Fruit fly (Drosophila melanogaster) whole organism, embryonic: Measurements from ENCODE around the gene fzy.

ENCODE experiments used
- Ada2b ChIP-seq: fragments of 200-800 bp; sonication (Bioruptor generic); IDR thresholded peaks from 2 replicates; pipeline ENCODE4 v1.3.6; 2022; ENCODE audit warnings: missing biosample characterization, missing genetic modification characterization
- Atf-2 ChIP-seq: fragments of 200-800 bp; sonication (Bioruptor generic); optimal IDR thresholded peaks from 2 replicates; lab custom pipeline; 2016; ENCODE audit warnings: missing biosample characterization, missing genetic modification characterization
- B-H2 ChIP-seq: fragments of 200-800 bp; sonication (Bioruptor generic); optimal IDR thresholded peaks from 2 replicates; lab custom pipeline; 2018; ENCODE audit warnings: missing biosample characterization, mild to moderate bottlenecking, missing genetic modification characterization
- CG1024 ChIP-seq: fragments of 200-800 bp; sonication (Bioruptor generic); IDR thresholded peaks from 2 replicates; pipeline ENCODE4 v1.3.6; 2022; ENCODE audit warnings: missing biosample characterization, missing genetic modification characterization
- CG10321 ChIP-seq: fragments of 200-800 bp; sonication (Bioruptor generic); IDR thresholded peaks from 2 replicates; pipeline ENCODE4 v1.3.6; 2022; ENCODE audit warnings: missing biosample characterization, missing genetic modification characterization
- CG10431 ChIP-seq: fragments of 200-800 bp; sonication (Bioruptor generic); optimal IDR thresholded peaks from 3 replicates; lab custom pipeline; 2018; ENCODE audit warnings: missing biosample characterization, mild to moderate bottlenecking, missing genetic modification characterization
- CG10462 ChIP-seq: fragments of 200-800 bp; sonication (Bioruptor generic); optimal IDR thresholded peaks from 2 replicates; lab custom pipeline; 2016; ENCODE audit warnings: missing biosample characterization, missing genetic modification characterization
- CG12299 ChIP-seq: fragments of 200-800 bp; sonication (Bioruptor generic); optimal IDR thresholded peaks from 2 replicates; lab custom pipeline; 2018; ENCODE audit warnings: missing biosample characterization, mild to moderate bottlenecking, missing genetic modification characterization
- CG12391 ChIP-seq: fragments of 200-800 bp; sonication (Bioruptor generic); optimal IDR thresholded peaks from 3 replicates; lab custom pipeline; 2018; ENCODE audit warnings: missing biosample characterization, mild to moderate bottlenecking, missing genetic modification characterization, moderate library complexity
- CG13624 ChIP-seq: fragments of 200-800 bp; sonication (Bioruptor generic); optimal IDR thresholded peaks from 2 replicates; lab custom pipeline; 2016; ENCODE audit warnings: missing biosample characterization, missing genetic modification characterization
- CG13775 ChIP-seq: fragments of 200-800 bp; sonication (Bioruptor generic); optimal IDR thresholded peaks from 3 replicates; lab custom pipeline; 2017; ENCODE audit warnings: missing biosample characterization, mild to moderate bottlenecking, missing genetic modification characterization
- CG15696 ChIP-seq: fragments of 200-800 bp; sonication (Bioruptor generic); optimal IDR thresholded peaks from 2 replicates; lab custom pipeline; 2019; ENCODE audit warnings: missing biosample characterization, mild to moderate bottlenecking, missing genetic modification characterization, moderate library complexity
- CG16863 ChIP-seq: fragments of 200-800 bp; sonication (Bioruptor generic); optimal IDR thresholded peaks from 3 replicates; lab custom pipeline; 2016; ENCODE audit warnings: missing biosample characterization, missing genetic modification characterization
- CG18599 ChIP-seq: fragments of 200-800 bp; sonication (Bioruptor generic); optimal IDR thresholded peaks from 3 replicates; lab custom pipeline; 2017; ENCODE audit warnings: missing biosample characterization, missing genetic modification characterization, mild to moderate bottlenecking, moderate library complexity, missing genetic modification reagents
- CG2875 ChIP-seq: fragments of 200-800 bp; sonication (Bioruptor generic); optimal IDR thresholded peaks from 2 replicates; lab custom pipeline; 2017; ENCODE audit warnings: missing biosample characterization, mild to moderate bottlenecking, missing genetic modification characterization, missing genetic modification reagents
- CG31441 ChIP-seq: fragments of 200-800 bp; sonication (Bioruptor generic); IDR thresholded peaks from 2 replicates; pipeline ENCODE4 v1.3.6; 2022; ENCODE audit warnings: missing biosample characterization, missing genetic modification characterization
- CG32767 ChIP-seq: fragments of 200-800 bp; sonication (Bioruptor generic); IDR thresholded peaks from 2 replicates; pipeline ENCODE4 v1.3.6; 2022; ENCODE audit warnings: missing biosample characterization, missing genetic modification characterization
- CG34376 ChIP-seq: fragments of 200-800 bp; sonication (Bioruptor generic); optimal IDR thresholded peaks from 2 replicates; lab custom pipeline; 2018; ENCODE audit warnings: missing biosample characterization, mild to moderate bottlenecking, missing genetic modification characterization
- CG3726 ChIP-seq: fragments of 200-800 bp; sonication (Bioruptor generic); IDR thresholded peaks from 3 replicates; pipeline ENCODE4, ENCODE4 v1.3.6; 2022; ENCODE audit warnings: missing biosample characterization, missing genetic modification characterization
- CG4328 ChIP-seq: fragments of 200-800 bp; sonication (Bioruptor generic); optimal IDR thresholded peaks from 3 replicates; lab custom pipeline; 2017; ENCODE audit warnings: missing biosample characterization, missing genetic modification reagents, missing genetic modification characterization
- CG6272 ChIP-seq: fragments of 200-800 bp; sonication (Bioruptor generic); IDR thresholded peaks from 2 replicates; pipeline ENCODE4 v1.3.6; 2022; ENCODE audit warnings: missing biosample characterization, missing genetic modification characterization
- CG6813 ChIP-seq: fragments of 200-800 bp; sonication (Bioruptor generic); optimal IDR thresholded peaks from 2 replicates; lab custom pipeline; 2017; ENCODE audit warnings: missing biosample characterization, missing genetic modification characterization, mild to moderate bottlenecking, moderate library complexity, missing genetic modification reagents
- CG9876 ChIP-seq: fragments of 200-800 bp; sonication (Bioruptor generic); optimal IDR thresholded peaks from 2 replicates; lab custom pipeline; 2016; ENCODE audit warnings: missing biosample characterization, missing genetic modification characterization
- Doc2 ChIP-seq: fragments of 200-800 bp; sonication (Bioruptor generic); IDR thresholded peaks from 2 replicates; pipeline ENCODE4 v1.3.6; 2022; ENCODE audit warnings: missing biosample characterization, missing genetic modification characterization
- HmgZ ChIP-seq: fragments of 200-800 bp; sonication (Bioruptor generic); optimal IDR thresholded peaks from 2 replicates; lab custom pipeline; 2018; ENCODE audit warnings: missing biosample characterization, mild to moderate bottlenecking, missing genetic modification characterization
- Mad ChIP-seq: fragments of 200-800 bp; sonication (Bioruptor generic); optimal IDR thresholded peaks from 2 replicates; lab custom pipeline; 2016; ENCODE audit warnings: missing biosample characterization, missing genetic modification characterization
- NC2β ChIP-seq: fragments of 200-800 bp; sonication (Bioruptor generic); optimal IDR thresholded peaks from 2 replicates; lab custom pipeline; 2016; ENCODE audit warnings: missing biosample characterization, missing genetic modification characterization
- Ptx1 ChIP-seq: fragments of 200-800 bp; sonication (Bioruptor generic); IDR thresholded peaks from 2 replicates; pipeline ENCODE4 v1.3.6; 2022; ENCODE audit warnings: missing biosample characterization, missing genetic modification characterization
- Rfx ChIP-seq: fragments of 200-800 bp; sonication (Bioruptor generic); IDR thresholded peaks from 2 replicates; pipeline ENCODE4 v1.3.6; 2022; ENCODE audit warnings: missing biosample characterization, missing genetic modification characterization
- al ChIP-seq: fragments of 200-800 bp; sonication (Bioruptor generic); IDR thresholded peaks from 2 replicates; pipeline ENCODE4 v1.3.6; 2022; ENCODE audit warnings: missing biosample characterization, missing genetic modification characterization
- ara ChIP-seq: fragments of 200-800 bp; sonication (Bioruptor generic); IDR thresholded peaks from 2 replicates; pipeline ENCODE4 v1.3.6; 2022; ENCODE audit warnings: missing biosample characterization, missing genetic modification characterization
- ash1 ChIP-seq: fragments of 200-800 bp; sonication (Bioruptor generic); optimal IDR thresholded peaks from 2 replicates; lab custom pipeline; 2018; ENCODE audit warnings: missing biosample characterization, mild to moderate bottlenecking, missing genetic modification characterization
- caup ChIP-seq: fragments of 200-800 bp; sonication (Bioruptor generic); optimal IDR thresholded peaks from 3 replicates; lab custom pipeline; 2017; ENCODE audit warnings: missing biosample characterization, mild to moderate bottlenecking, missing genetic modification characterization, moderate library complexity; ENCODE audit not compliant: severe bottlenecking
- exex ChIP-seq: fragments of 200-800 bp; sonication (Bioruptor generic); optimal IDR thresholded peaks from 4 replicates; lab custom pipeline; 2018; ENCODE audit warnings: missing biosample characterization, mild to moderate bottlenecking, missing genetic modification characterization, moderate library complexity
- fd102C ChIP-seq: fragments of 200-800 bp; sonication (Bioruptor generic); optimal IDR thresholded peaks from 2 replicates; lab custom pipeline; 2018; ENCODE audit warnings: missing biosample characterization, mild to moderate bottlenecking, missing genetic modification characterization, moderate library complexity
- hth ChIP-seq: fragments of >200 bp; optimal IDR thresholded peaks from 2 replicates; lab custom pipeline; 2017; ENCODE audit warnings: inconsistent platforms
- insv ChIP-seq, 2 experiments: fragments of 200-800 bp; sonication (Bioruptor generic); optimal IDR thresholded peaks; 3 replicates each; lab custom pipeline; 2016 to 2018; ENCODE audit warnings: missing biosample characterization in 2 of 2, missing genetic modification characterization in 2 of 2
- kah ChIP-seq: fragments of 200-800 bp; sonication (Bioruptor generic); optimal IDR thresholded peaks from 2 replicates; lab custom pipeline; 2018; ENCODE audit warnings: missing biosample characterization, mild to moderate bottlenecking, missing genetic modification characterization
- ken ChIP-seq: fragments of 200-800 bp; sonication (Bioruptor generic); IDR thresholded peaks from 3 replicates; pipeline ENCODE4 v1.3.6; 2022; ENCODE audit warnings: missing biosample characterization, missing genetic modification characterization
- lbe ChIP-seq: fragments of 200-800 bp; sonication (Bioruptor generic); optimal IDR thresholded peaks from 2 replicates; lab custom pipeline; 2016; ENCODE audit warnings: missing biosample characterization, mild to moderate bottlenecking, missing genetic modification characterization
- lilli ChIP-seq: fragments of 200-800 bp; sonication (Bioruptor generic); optimal IDR thresholded peaks from 3 replicates; lab custom pipeline; 2016; ENCODE audit warnings: missing biosample characterization, missing genetic modification characterization
- lmd ChIP-seq: fragments of 200-800 bp; sonication (Bioruptor generic); IDR thresholded peaks from 2 replicates; pipeline ENCODE4 v1.3.6; 2022; ENCODE audit warnings: missing biosample characterization, missing genetic modification characterization
- mam ChIP-seq: fragments of 200-800 bp; sonication (Bioruptor generic); optimal IDR thresholded peaks from 3 replicates; lab custom pipeline; 2016; ENCODE audit warnings: missing biosample characterization, missing genetic modification characterization
- mirr ChIP-seq: fragments of 200-800 bp; sonication (Bioruptor generic); optimal IDR thresholded peaks from 3 replicates; lab custom pipeline; 2018; ENCODE audit warnings: missing biosample characterization, mild to moderate bottlenecking, missing genetic modification characterization
- peb ChIP-seq: fragments of 200-800 bp; sonication (Bioruptor generic); IDR thresholded peaks from 2 replicates; pipeline ENCODE4 v1.3.6; 2022; ENCODE audit warnings: missing biosample characterization, missing genetic modification characterization
- ranshi ChIP-seq: fragments of 200-800 bp; sonication (Bioruptor generic); IDR thresholded peaks from 2 replicates; pipeline ENCODE4 v1.3.6; 2022; ENCODE audit warnings: missing biosample characterization, missing genetic modification characterization
- ro ChIP-seq: fragments of 200-800 bp; sonication (Bioruptor generic); IDR thresholded peaks from 2 replicates; pipeline ENCODE4 v1.3.6; 2022; ENCODE audit warnings: missing biosample characterization, missing genetic modification characterization
- slp2 ChIP-seq: fragments of 200-800 bp; sonication (Bioruptor generic); optimal IDR thresholded peaks from 2 replicates; lab custom pipeline; 2016; ENCODE audit warnings: missing biosample characterization, missing genetic modification characterization
- sob ChIP-seq: fragments of 200-800 bp; sonication (Bioruptor generic); IDR thresholded peaks from 2 replicates; pipeline ENCODE4 v1.3.6; 2022; ENCODE audit warnings: missing biosample characterization, missing genetic modification characterization
- stc ChIP-seq: fragments of 200-800 bp; sonication (Bioruptor generic); IDR thresholded peaks from 2 replicates; pipeline ENCODE4 v1.3.6; 2022; ENCODE audit warnings: missing biosample characterization, missing genetic modification characterization

The fzy gene

dm6 chr2L:16324833-16325232 is 14.1 kb downstream of the fzy start (continued):
- TF ChIP-seq ash1 (GFP tag; lab: Kevin White, UChicago) (no peak), Atf-2 (GFP tag; lab: Kevin White, UChicago) (no peak), insv (GFP tag; optimal IDR thresholded peaks at IDR 0.05; lab: Kevin White, UChicago) (no peak), ara (GFP tag; lab: Robert Waterston, UW) (peak; percentile 54), Ptx1 (GFP tag; lab: Robert Waterston, UW) (no peak), peb (no peak), CG10462 (GFP tag; lab: Kevin White, UChicago) (no peak), CG10431 (GFP tag; lab: Kevin White, UChicago) (peak; percentile 15), mam (GFP tag; lab: Kevin White, UChicago) (no peak), lbe (GFP tag; lab: Kevin White, UChicago) (peak; percentile 59), lilli (no peak), CG12391 (tag; lab: Kevin White, UChicago) (no peak), CG13775 (GFP tag; lab: Kevin White, UChicago) (no peak), Rfx (0 out of 2 replicates have a peak, but pooled peaks have one; percentile 27), exex (tag; lab: Kevin White, UChicago) (no peak)

DNA sequence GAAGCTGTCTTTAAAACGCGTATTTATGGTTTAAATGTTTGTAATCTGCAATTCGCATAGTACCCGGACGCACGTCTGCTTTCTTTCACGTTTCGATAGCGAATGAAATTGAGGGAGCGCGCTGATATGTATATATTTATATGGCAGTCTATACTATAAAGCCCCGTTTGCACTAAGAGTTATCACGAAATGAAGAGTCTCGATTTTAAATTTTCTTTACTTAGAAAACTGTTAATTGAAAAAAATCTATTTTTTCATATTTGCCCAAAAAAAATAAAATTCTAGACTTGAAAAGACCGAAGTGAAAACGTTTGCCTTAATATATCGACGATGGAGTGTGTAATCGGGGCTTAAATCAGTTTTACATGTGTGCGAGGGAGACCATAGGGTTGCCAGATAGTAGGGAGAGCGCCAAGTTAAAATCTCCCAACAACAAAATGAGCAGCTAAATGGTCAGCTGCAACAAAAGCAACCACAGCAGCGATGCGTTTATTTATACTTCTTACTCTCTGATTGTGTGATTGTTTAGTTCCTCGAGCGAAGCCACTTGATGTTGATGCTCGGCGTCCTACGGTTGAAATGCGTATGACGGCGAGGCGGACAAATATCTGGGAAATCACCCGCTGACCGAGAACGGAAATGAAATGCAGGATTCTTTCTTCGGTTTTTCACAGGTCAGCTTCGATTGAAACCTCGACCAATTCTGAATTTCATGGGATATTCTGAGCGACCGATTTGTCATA is 14.9 kb downstream of the fzy start, which contains the start of gene cact:
Gene cact, minus strand, starts transcription at position 693 of the 743 bp plus-strand sequence.
- TF ChIP-seq CG34376 (GFP tag; lab: Kevin White, UChicago) (peak; percentile 84), CG18599 (peak; percentile 94), NC2β (GFP tag; lab: Kevin White, UChicago) (peak; percentile 95), CG3726 (peak; percentile 82; the same call in 1 of the 3 replicates), CG15696 (tag; lab: Kevin White, UChicago) (peak; percentile 88), CG31441 (GFP tag; lab: Robert Waterston, UW) (peak; percentile 87), caup (peak; percentile 89), fd102C (GFP tag; lab: Kevin White, UChicago) (peak; percentile 49), CG10321 (GFP tag; lab: Robert Waterston, UW) (0 out of 2 replicates have a peak, but pooled peaks have one; percentile 12), CG32767 (GFP tag; lab: Robert Waterston, UW) (peak; percentile 87), CG12299 (tag; lab: Kevin White, UChicago) (peak; percentile 89), hth (lab: Kevin White, UChicago) (no peak), ranshi (GFP tag; lab: Robert Waterston, UW) (peak; percentile 92), mirr (peak; percentile 43), CG6272 (GFP tag; lab: Robert Waterston, UW) (peak; percentile 88), HmgZ (tag; lab: Kevin White, UChicago) (peak; percentile 95), lmd (GFP tag; lab: Robert Waterston, UW) (peak; percentile 92), Mad (GFP tag; lab: Kevin White, UChicago) (peak; percentile 94), slp2 (GFP tag; lab: Kevin White, UChicago) (peak; percentile 93), CG2875 (peak; percentile 76), stc (GFP tag; lab: Robert Waterston, UW) (peak; percentile 88), Ada2b (GFP tag; lab: Robert Waterston, UW) (peak; percentile 87), sob (peak; percentile 93), CG1024 (GFP tag; lab: Robert Waterston, UW) (peak; percentile 85), CG16863 (peak; percentile 89), al (GFP tag; lab: Robert Waterston, UW) (peak; percentile 85), Doc2 (GFP tag; lab: Robert Waterston, UW) (peak; percentile 70), CG13624 (GFP tag; lab: Kevin White, UChicago) (peak; percentile 94), ro (GFP tag; lab: Robert Waterston, UW) (peak; percentile 80), CG6813 (GFP tag; lab: Kevin White, UChicago) (peak; percentile 85), B-H2 (peak; percentile 89), ken (GFP tag; lab: Robert Waterston, UW) (peak; percentile 88), kah (GFP tag; lab: Kevin White, UChicago) (peak; percentile 53), CG9876 (GFP tag; lab: Kevin White, UChicago) (peak; percentile 89), CG4328 (GFP tag; lab: Kevin White, UChicago) (peak; percentile 86)
